Fruit fly (Drosophila melanogaster) whole organism, prepupa: ENCODE data around the gene CG1161.

ENCODE experiments used
- Blimp-1 ChIP-seq: fragments of 200-800 bp; sonication (Bioruptor generic); optimal IDR thresholded peaks from 3 replicates; lab custom pipeline; 2017; ENCODE audit warnings: missing biosample characterization, missing genetic modification characterization, mild to moderate bottlenecking, moderate library complexity, missing genetic modification reagents
- CG10631 ChIP-seq: fragments of 200-800 bp; sonication (Bioruptor generic); optimal IDR thresholded peaks from 2 replicates; lab custom pipeline; 2016; ENCODE audit warnings: missing biosample characterization, missing genetic modification characterization
- CG10669 ChIP-seq: fragments of 200-800 bp; sonication (Bioruptor generic); optimal IDR thresholded peaks from 3 replicates; lab custom pipeline; 2018; ENCODE audit warnings: missing biosample characterization, mild to moderate bottlenecking, missing genetic modification characterization, moderate library complexity
- CG11294 ChIP-seq: fragments of 200-800 bp; sonication (Bioruptor generic); IDR thresholded peaks from 2 replicates; pipeline ENCODE4 v1.3.6; 2022; ENCODE audit warnings: missing biosample characterization, missing genetic modification characterization
- CG11902 ChIP-seq: fragments of 200-800 bp; sonication (Bioruptor generic); optimal IDR thresholded peaks from 3 replicates; lab custom pipeline; 2016; ENCODE audit warnings: missing biosample characterization, missing genetic modification characterization
- CG15336 ChIP-seq: fragments of 200-800 bp; sonication (Bioruptor generic); IDR thresholded peaks from 2 replicates; pipeline ENCODE4 v1.3.6; 2022; ENCODE audit warnings: missing biosample characterization, missing genetic modification characterization
- CG1621 ChIP-seq: fragments of 200-800 bp; sonication (Bioruptor generic); optimal IDR thresholded peaks from 3 replicates; lab custom pipeline; 2018; ENCODE audit warnings: missing biosample characterization, mild to moderate bottlenecking, missing genetic modification characterization
- CG3032 ChIP-seq: fragments of 200-800 bp; optimal IDR thresholded peaks from 2 replicates; lab custom pipeline; 2019; ENCODE audit warnings: missing biosample characterization, mild to moderate bottlenecking, missing genetic modification characterization, moderate library complexity
- CG32006 ChIP-seq: fragments of 200-800 bp; sonication (Bioruptor generic); optimal IDR thresholded peaks from 3 replicates; lab custom pipeline; 2017; ENCODE audit warnings: missing biosample characterization, mild to moderate bottlenecking, missing genetic modification characterization
- CG34406 ChIP-seq: fragments of 200-800 bp; sonication (Bioruptor generic); optimal IDR thresholded peaks from 3 replicates; lab custom pipeline; 2016; ENCODE audit warnings: missing biosample characterization, missing genetic modification characterization
- CG3919 ChIP-seq: fragments of 200-800 bp; sonication (Bioruptor generic); optimal IDR thresholded peaks from 3 replicates; lab custom pipeline; 2016; ENCODE audit warnings: missing biosample characterization, missing genetic modification characterization
- CG4318 ChIP-seq: fragments of 200-800 bp; sonication (Bioruptor generic); optimal IDR thresholded peaks from 3 replicates; lab custom pipeline; 2017; ENCODE audit warnings: missing biosample characterization, mild to moderate bottlenecking, missing genetic modification characterization
- CG6163 ChIP-seq: fragments of 200-800 bp; sonication (Bioruptor generic); IDR thresholded peaks from 3 replicates; pipeline ENCODE4 v1.3.6; 2022; ENCODE audit warnings: missing biosample characterization, missing genetic modification characterization
- CG6276 ChIP-seq: fragments of 200-800 bp; sonication (Bioruptor generic); optimal IDR thresholded peaks from 2 replicates; lab custom pipeline; 2017; ENCODE audit warnings: missing biosample characterization, mild to moderate bottlenecking, missing genetic modification characterization
- CG6792 ChIP-seq: fragments of 200-800 bp; sonication (Bioruptor generic); optimal IDR thresholded peaks from 3 replicates; lab custom pipeline; 2016; ENCODE audit warnings: missing biosample characterization, missing genetic modification characterization
- CG6808 ChIP-seq: fragments of 200-800 bp; sonication (Bioruptor generic); optimal IDR thresholded peaks from 3 replicates; lab custom pipeline; 2017; ENCODE audit warnings: missing biosample characterization, missing genetic modification characterization, mild to moderate bottlenecking, moderate library complexity, missing genetic modification reagents
- CG7368 ChIP-seq: fragments of 200-800 bp; sonication (Bioruptor generic); optimal IDR thresholded peaks from 3 replicates; lab custom pipeline; 2016; ENCODE audit warnings: missing biosample characterization, missing genetic modification characterization
- CG8319 ChIP-seq: fragments of 200-800 bp; sonication (Bioruptor generic); optimal IDR thresholded peaks from 3 replicates; lab custom pipeline; 2016; ENCODE audit warnings: missing biosample characterization, missing genetic modification characterization
- CG8632 ChIP-seq: fragments of 200-800 bp; sonication (Bioruptor generic); optimal IDR thresholded peaks from 3 replicates; lab custom pipeline; 2016; ENCODE audit warnings: missing biosample characterization, missing genetic modification characterization
- CG9139 ChIP-seq: fragments of 200-800 bp; sonication (Bioruptor generic); optimal IDR thresholded peaks from 3 replicates; lab custom pipeline; 2017; ENCODE audit warnings: missing biosample characterization, mild to moderate bottlenecking, missing genetic modification characterization
- Eip75B ChIP-seq: fragments of 200-800 bp; sonication (Bioruptor generic); optimal IDR thresholded peaks from 3 replicates; lab custom pipeline; 2016; ENCODE audit warnings: missing biosample characterization, missing genetic modification characterization
- Eip78C ChIP-seq: fragments of 200-800 bp; sonication (Bioruptor generic); peaks from one replicate; lab custom pipeline; 2016; ENCODE audit warnings: missing biosample characterization, missing genetic modification characterization
- Eip93F ChIP-seq: fragments of 200-800 bp; sonication (Bioruptor generic); optimal IDR thresholded peaks from 2 replicates; lab custom pipeline; 2016; ENCODE audit warnings: missing biosample characterization, mild to moderate bottlenecking, missing genetic modification characterization
- Ets96B ChIP-seq: fragments of 200-800 bp; optimal IDR thresholded peaks from 2 replicates; lab custom pipeline; 2019; ENCODE audit warnings: missing biosample characterization, mild to moderate bottlenecking, missing genetic modification characterization, moderate library complexity
- Hr38 ChIP-seq: sonication (Bioruptor generic); optimal IDR thresholded peaks from 2 replicates; lab custom pipeline; 2016; ENCODE audit warnings: missing biosample characterization, missing genetic modification characterization
- Hr39 ChIP-seq: fragments of 200-800 bp; sonication (Bioruptor generic); optimal IDR thresholded peaks from 2 replicates; lab custom pipeline; 2016; ENCODE audit warnings: missing biosample characterization, missing genetic modification characterization
- Lpt ChIP-seq: fragments of 200-800 bp; sonication (Bioruptor generic); optimal IDR thresholded peaks from 3 replicates; lab custom pipeline; 2016; ENCODE audit warnings: missing biosample characterization, missing genetic modification characterization
- Met ChIP-seq: fragments of 200-800 bp; sonication (Bioruptor generic); optimal IDR thresholded peaks from 3 replicates; lab custom pipeline; 2016; ENCODE audit warnings: missing biosample characterization, missing genetic modification characterization
- OdsH ChIP-seq: fragments of 200-800 bp; sonication (Bioruptor generic); optimal IDR thresholded peaks from 3 replicates; lab custom pipeline; 2016; ENCODE audit warnings: missing biosample characterization, missing genetic modification characterization
- Smox ChIP-seq: fragments of 200-800 bp; sonication (Bioruptor generic); optimal IDR thresholded peaks from 3 replicates; lab custom pipeline; 2016; ENCODE audit warnings: missing biosample characterization, missing genetic modification characterization
- Sox14 ChIP-seq: fragments of 200-800 bp; sonication (Bioruptor generic); optimal IDR thresholded peaks from 3 replicates; lab custom pipeline; 2016; ENCODE audit warnings: missing biosample characterization, missing genetic modification characterization
- achi ChIP-seq: fragments of 200-800 bp; sonication (Bioruptor generic); optimal IDR thresholded peaks from 3 replicates; lab custom pipeline; 2016; ENCODE audit warnings: missing biosample characterization, missing genetic modification characterization
- cyc ChIP-seq: fragments of 200-800 bp; sonication (Bioruptor generic); optimal IDR thresholded peaks from 3 replicates; lab custom pipeline; 2016; ENCODE audit warnings: missing biosample characterization, missing genetic modification characterization
- dac ChIP-seq: fragments of 200-800 bp; sonication (Bioruptor generic); optimal IDR thresholded peaks from 2 replicates; lab custom pipeline; 2017; ENCODE audit warnings: missing biosample characterization, mild to moderate bottlenecking, missing genetic modification characterization
- dsx ChIP-seq: fragments of 200-800 bp; optimal IDR thresholded peaks from 3 replicates; lab custom pipeline; 2019; ENCODE audit warnings: missing biosample characterization, mild to moderate bottlenecking, missing genetic modification characterization, moderate library complexity; ENCODE audit not compliant: poor library complexity, severe bottlenecking
- eg ChIP-seq: fragments of 200-800 bp; sonication (Bioruptor generic); IDR thresholded peaks from 3 replicates; pipeline ENCODE4 v1.3.6; 2022; ENCODE audit warnings: missing biosample characterization, missing genetic modification characterization
- esn ChIP-seq: fragments of 200-800 bp; sonication (Bioruptor generic); optimal IDR thresholded peaks from 2 replicates; lab custom pipeline; 2016; ENCODE audit warnings: missing biosample characterization, mild to moderate bottlenecking, missing genetic modification characterization, moderate library complexity
- fkh ChIP-seq: fragments of 200-800 bp; sonication (Bioruptor generic); optimal IDR thresholded peaks from 3 replicates; lab custom pipeline; 2017; ENCODE audit warnings: missing biosample characterization, mild to moderate bottlenecking, missing genetic modification characterization, moderate library complexity
- lz ChIP-seq: fragments of 200-800 bp; sonication (Bioruptor generic); optimal IDR thresholded peaks from 3 replicates; lab custom pipeline; 2016; ENCODE audit warnings: missing biosample characterization, missing genetic modification characterization
- net ChIP-seq: fragments of 200-800 bp; sonication (Bioruptor generic); optimal IDR thresholded peaks from 3 replicates; lab custom pipeline; 2016; ENCODE audit warnings: missing biosample characterization, missing genetic modification characterization
- pdm3 ChIP-seq: fragments of 200-800 bp; sonication (Bioruptor generic); optimal IDR thresholded peaks from 3 replicates; lab custom pipeline; 2016; ENCODE audit warnings: missing biosample characterization, missing genetic modification characterization
- salr ChIP-seq, 2 experiments: fragments of 200-800 bp; sonication (Bioruptor generic); optimal IDR thresholded peaks; 3 replicates each; lab custom pipeline; 2016 to 2018; ENCODE audit warnings: missing biosample characterization in 2 of 2, missing genetic modification characterization in 2 of 2, mild to moderate bottlenecking in 1 of 2
- spab ChIP-seq: fragments of 200-800 bp; sonication (Bioruptor generic); optimal IDR thresholded peaks from 2 replicates; lab custom pipeline; 2017; ENCODE audit warnings: missing biosample characterization, mild to moderate bottlenecking, missing genetic modification characterization, missing genetic modification reagents
- ss ChIP-seq, 2 experiments: fragments of 200-800 bp; sonication (Bioruptor generic); optimal IDR thresholded peaks; 2 replicates in 1 of 2; 3 replicates in 1 of 2; lab custom pipeline; 2017 to 2018; ENCODE audit warnings: mild to moderate bottlenecking in 2 of 2, missing biosample characterization in 2 of 2, missing genetic modification characterization in 2 of 2, moderate library complexity in 1 of 2
- svp ChIP-seq: fragments of 200-800 bp; sonication (Bioruptor generic); peaks from one replicate; lab custom pipeline; 2016; ENCODE audit warnings: missing biosample characterization, missing genetic modification characterization
- topi ChIP-seq: fragments of 200-800 bp; sonication (Bioruptor generic); optimal IDR thresholded peaks from 3 replicates; lab custom pipeline; 2016; ENCODE audit warnings: missing biosample characterization, missing genetic modification characterization
- vri ChIP-seq: fragments of 200-800 bp; sonication (Bioruptor generic); optimal IDR thresholded peaks from 3 replicates; lab custom pipeline; 2016; ENCODE audit warnings: missing biosample characterization, mild to moderate bottlenecking, missing genetic modification characterization

CG1161 gene

dm6 chr3R:5364539-5365273, 9.8 kb downstream of the CG1161 start:
- TF ChIP-seq Eip78C (GFP tag; lab: Kevin White, UChicago) (peak; percentile 55), Blimp-1 (GFP tag; lab: Kevin White, UChicago) (no peak), CG3032 (tag; lab: Kevin White, UChicago) (no peak), Eip93F (GFP tag; lab: Kevin White, UChicago) (peak; percentile 21), fkh (GFP tag; lab: Kevin White, UChicago) (peak; percentile 33), vri (GFP tag; lab: Kevin White, UChicago) (peak; percentile 55), esn (GFP tag; lab: Kevin White, UChicago) (peak; percentile 3), dac (GFP tag; lab: Kevin White, UChicago) (no peak), eg (GFP tag; lab: Robert Waterston, UW) (no peak), svp (peak; percentile 58)

dm6 chr3R:5367512-5368169, 12.7 kb downstream of the CG1161 start:
- TF ChIP-seq eg (GFP tag; lab: Robert Waterston, UW) (0 out of 3 replicates have a peak, but pooled peaks have one; percentile 22), Met (GFP tag; lab: Kevin White, UChicago) (no peak), CG10669 (no peak), Smox (no peak), lz (GFP tag; lab: Kevin White, UChicago) (no peak), Sox14 (no peak), CG32006 (GFP tag; lab: Kevin White, UChicago) (no peak), esn (GFP tag; lab: Kevin White, UChicago) (no peak), cyc (GFP tag; lab: Kevin White, UChicago) (no peak), CG6276 (GFP tag; lab: Kevin White, UChicago) (no peak), CG6163 (GFP tag; lab: Robert Waterston, UW) (no peak), CG6792 (GFP tag; lab: Kevin White, UChicago) (no peak), Hr38 (GFP tag; lab: Kevin White, UChicago) (no peak), fkh (GFP tag; lab: Kevin White, UChicago) (peak; percentile 82), Eip78C (GFP tag; lab: Kevin White, UChicago) (peak; percentile 67), CG7368 (GFP tag; lab: Kevin White, UChicago) (no peak), CG8632 (GFP tag; lab: Kevin White, UChicago) (no peak), CG1621 (tag; lab: Kevin White, UChicago) (peak; percentile 64), svp (no peak), pdm3 (GFP tag; lab: Kevin White, UChicago) (no peak), dsx (GFP tag; lab: Kevin White, UChicago) (peak; percentile 24), CG10631 (GFP tag; lab: Kevin White, UChicago) (no peak), Hr39 (GFP tag; lab: Kevin White, UChicago) (no peak), CG8319 (GFP tag; lab: Kevin White, UChicago) (no peak), CG6808 (GFP tag; lab: Kevin White, UChicago) (peak; percentile 41), spab (GFP tag; lab: Kevin White, UChicago) (peak; percentile 19), CG4318 (GFP tag; lab: Kevin White, UChicago) (no peak), net (GFP tag; lab: Kevin White, UChicago) (no peak), Blimp-1 (GFP tag; lab: Kevin White, UChicago) (peak; percentile 21), Eip75B (GFP tag; lab: Kevin White, UChicago) (no peak), OdsH (GFP tag; lab: Kevin White, UChicago) (no peak), vri (GFP tag; lab: Kevin White, UChicago) (no peak), CG9139 (GFP tag; lab: Kevin White, UChicago) (peak; percentile 69), CG11902 (GFP tag; lab: Kevin White, UChicago) (no peak), Lpt (GFP tag; lab: Kevin White, UChicago) (no peak), achi (GFP tag; lab: Kevin White, UChicago) (no peak), topi (GFP tag; lab: Kevin White, UChicago) (no peak), CG34406 (no peak), Ets96B (tag; lab: Kevin White, UChicago) (no peak), CG11294 (GFP tag; lab: Robert Waterston, UW) (no peak), CG15336 (GFP tag; lab: Robert Waterston, UW) (no peak), ss (GFP tag; optimal IDR thresholded peaks at IDR 0.05; lab: Kevin White, UChicago) (peak; percentile 50 to 59), salr (GFP tag; optimal IDR thresholded peaks at IDR 0.05; lab: Kevin White, UChicago) (no peak), CG3919 (GFP tag; lab: Kevin White, UChicago) (no peak)
